Fruit fly (Drosophila melanogaster): ENCODE data around the gene ogre.

ogre gene

DNA sequence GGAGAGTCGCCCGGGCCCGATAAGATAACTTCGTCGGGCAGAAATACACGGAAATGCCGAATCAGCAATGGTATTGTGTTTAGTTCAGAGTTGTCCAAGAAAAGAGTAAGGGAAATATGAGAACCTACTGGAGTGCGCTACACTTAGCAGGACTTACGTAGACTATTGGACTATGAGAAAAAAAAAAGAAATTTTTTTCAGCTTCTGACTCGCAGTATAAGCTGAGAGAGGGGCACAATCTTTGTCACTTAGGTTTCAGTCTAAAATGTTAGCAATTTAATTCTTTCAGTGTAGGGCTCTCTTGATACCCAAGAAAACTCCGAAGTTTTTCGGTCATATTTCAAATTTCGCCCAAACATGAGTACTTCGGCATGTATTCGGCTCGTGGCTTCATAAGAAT is 2.6 kb upstream of the ogre start (continued):
- TF ChIP-seq CG30020 (tag; optimal IDR thresholded peaks at IDR 0.05) = no peak
- peak; percentile 35 for TF ChIP-seq CG13296 (GFP tag; optimal IDR thresholded peaks at IDR 0.05)
- peak; percentile 63 for TF ChIP-seq wor (GFP tag; IDR thresholded peaks at IDR 0.05)
- TF ChIP-seq CG18619 (GFP tag; optimal IDR thresholded peaks at IDR 0.05) = peak; percentile 73
- TF ChIP-seq prd (optimal IDR thresholded peaks at IDR 0.05) = no peak
- TF ChIP-seq prd (GFP tag; IDR thresholded peaks at IDR 0.05) = peak; percentile 90
- peak; percentile 51 for TF ChIP-seq Abd-B (GFP tag; optimal IDR thresholded peaks at IDR 0.05)
- peak; percentile 53 for TF ChIP-seq slp2 (GFP tag; optimal IDR thresholded peaks at IDR 0.05)
- TF ChIP-seq YL-1 (GFP tag; optimal IDR thresholded peaks at IDR 0.05) = peak; percentile 8
- TF ChIP-seq CG13624 (GFP tag; optimal IDR thresholded peaks at IDR 0.05) = peak; percentile 77
- peak; percentile 54; the same call in 1 of the 2 replicates for TF ChIP-seq bowl (GFP tag; IDR thresholded peaks at IDR 0.05)
- TF ChIP-seq Fer2 (tag; optimal IDR thresholded peaks at IDR 0.05) = peak; percentile 10
- peak; percentile 70 for TF ChIP-seq Awh (GFP tag; IDR thresholded peaks at IDR 0.05)
- peak; percentile 29 for TF ChIP-seq CG5245 (GFP tag; optimal IDR thresholded peaks at IDR 0.05)
- TF ChIP-seq Poxn (GFP tag; IDR thresholded peaks at IDR 0.05) = peak; percentile 20; the same call in 1 of the 2 replicates
- peak; percentile 44; the same call in 1 of the 3 replicates for TF ChIP-seq jigr1 (GFP tag; IDR thresholded peaks at IDR 0.05)
- TF ChIP-seq CG6765 (GFP tag; optimal IDR thresholded peaks at IDR 0.05) = no peak
- peak; percentile 61 for TF ChIP-seq CG43689 (GFP tag; IDR thresholded peaks at IDR 0.05)
- peak; percentile 52; the same call in 1 of the 2 replicates for TF ChIP-seq al (GFP tag; IDR thresholded peaks at IDR 0.05)
- peak; percentile 38 for TF ChIP-seq CG9609 (GFP tag; optimal IDR thresholded peaks at IDR 0.05)
- TF ChIP-seq CG7556 (GFP tag; optimal IDR thresholded peaks at IDR 0.05) = peak; percentile 62
- TF ChIP-seq CG10462 (GFP tag; optimal IDR thresholded peaks at IDR 0.05) = no peak
- TF ChIP-seq CG6654 (GFP tag; optimal IDR thresholded peaks at IDR 0.05) = peak; percentile 38
- TF ChIP-seq Myb (GFP tag; optimal IDR thresholded peaks at IDR 0.05) = peak; percentile 56
- peak; percentile 30 for TF ChIP-seq schlank (tag; optimal IDR thresholded peaks at IDR 0.05)
- TF ChIP-seq her (GFP tag; optimal IDR thresholded peaks at IDR 0.05) = peak; percentile 72
- TF ChIP-seq cwo (GFP tag; optimal IDR thresholded peaks at IDR 0.05) = peak; percentile 49
- TF ChIP-seq Ada2b (GFP tag; IDR thresholded peaks at IDR 0.05) = peak; percentile 67
- TF ChIP-seq Fer3 (tag; optimal IDR thresholded peaks at IDR 0.05) = peak; percentile 67
- peak; percentile 20 for TF ChIP-seq CG15696 (tag; optimal IDR thresholded peaks at IDR 0.05)
- TF ChIP-seq dati (GFP tag; IDR thresholded peaks at IDR 0.05) = no peak; the same call in 1 of the 2 replicates
- peak; percentile 68 for TF ChIP-seq unpg (GFP tag; optimal IDR thresholded peaks at IDR 0.05)
- peak; percentile 68 to 71 for TF ChIP-seq chif (GFP tag; optimal IDR thresholded peaks at IDR 0.05)
- TF ChIP-seq crol (GFP tag; IDR thresholded peaks at IDR 0.05) = no peak
- TF ChIP-seq aop (GFP tag; IDR thresholded peaks at IDR 0.05) = no peak
- no peak for TF ChIP-seq mld (GFP tag; IDR thresholded peaks at IDR 0.05; ENCODE audit: partially characterized antibody)
- peak; percentile 48 for TF ChIP-seq dm (GFP tag; optimal IDR thresholded peaks at IDR 0.05)
- TF ChIP-seq CG8944 (GFP tag; optimal IDR thresholded peaks at IDR 0.05) = peak; percentile 71
- TF ChIP-seq trh (GFP tag; optimal IDR thresholded peaks at IDR 0.05) = no peak
- TF ChIP-seq pros (GFP tag; optimal IDR thresholded peaks at IDR 0.05) = no peak
- peak; percentile 67 for TF ChIP-seq HLH54F (GFP tag; optimal IDR thresholded peaks at IDR 0.05)
- TF ChIP-seq H15 (GFP tag; IDR thresholded peaks at IDR 0.05) = peak; percentile 83
- TF ChIP-seq Stat92E (GFP tag; optimal IDR thresholded peaks at IDR 0.05) = no peak
- peak; percentile 76 for TF ChIP-seq seq (GFP tag; IDR thresholded peaks at IDR 0.05)
- no peak for TF ChIP-seq Dref (GFP tag; IDR thresholded peaks at IDR 0.05)
- TF ChIP-seq sqz (GFP tag; optimal IDR thresholded peaks at IDR 0.05) = peak; percentile 4
- no peak for TF ChIP-seq HLHmδ (GFP tag; optimal IDR thresholded peaks at IDR 0.05)
- TF ChIP-seq CG18599 (GFP tag; optimal IDR thresholded peaks at IDR 0.05) = peak; percentile 81
- TF ChIP-seq Lim3 (GFP tag; IDR thresholded peaks at IDR 0.05) = 0 out of 2 replicates have a peak, but pooled peaks have one; percentile 37
- TF ChIP-seq az2 (GFP tag; optimal IDR thresholded peaks at IDR 0.05) = peak; percentile 62
- TF ChIP-seq CG42726 (GFP tag; IDR thresholded peaks at IDR 0.05; ENCODE audit: partially characterized antibody) = no peak

All from whole organism, embryonic.